In genomic region chrII:8561227-8561626, ce11 we compare ENCODE assay signal across 4 worm cellular contexts.
TF ChIP-seq lines count a peak whose summit lies in the region.

Gene iff-2 (minus strand): TSS chrII:8561367.

TF ChIP-seq in whole organism, L2 larva, 48 proteins besides CTCF, POLR2A, EP300 and RAD21 (continued from another document):
- peak; percentile 99 for TF ChIP-seq sma-9 (GFP tag; optimal IDR thresholded peaks at IDR 0.05; lab: Kevin White, UChicago)
- TF ChIP-seq sma-9 (tag; optimal IDR thresholded peaks at IDR 0.05; lab: Kevin White, UChicago), result no peak
- TF ChIP-seq alr-1 (tag; optimal IDR thresholded peaks at IDR 0.05; lab: Kevin White, UChicago), result no peak
- TF ChIP-seq aly-2 (tag; optimal IDR thresholded peaks at IDR 0.05; lab: Kevin White, UChicago), result no peak
- peak; percentile 94 to 98 for TF ChIP-seq lsy-2 (tag; optimal IDR thresholded peaks at IDR 0.05; lab: Kevin White, UChicago)
- peak; percentile 99 for TF ChIP-seq nhr-21 (tag; optimal IDR thresholded peaks at IDR 0.05; lab: Kevin White, UChicago)
- peak; percentile 96 for TF ChIP-seq Y55F3AM.14 (GFP tag; optimal IDR thresholded peaks at IDR 0.05; lab: Kevin White, UChicago)
- peak; percentile 99 for TF ChIP-seq nhr-6 (tag; optimal IDR thresholded peaks at IDR 0.05; lab: Kevin White, UChicago)
- TF ChIP-seq fos-1 (tag; optimal IDR thresholded peaks at IDR 0.05; lab: Kevin White, UChicago), result peak; percentile 99
- TF ChIP-seq nhr-10 (tag; optimal IDR thresholded peaks at IDR 0.05; lab: Kevin White, UChicago), result peak; percentile 92
- peak; percentile 98 for TF ChIP-seq gmeb-1 (tag; optimal IDR thresholded peaks at IDR 0.05; lab: Kevin White, UChicago)
- no peak for TF ChIP-seq dmd-4 (tag; optimal IDR thresholded peaks at IDR 0.05; lab: Kevin White, UChicago)
- peak; percentile 100 for TF ChIP-seq lin-11 (tag; optimal IDR thresholded peaks at IDR 0.05; lab: Kevin White, UChicago)
- TF ChIP-seq mab-5 (tag; optimal IDR thresholded peaks at IDR 0.05; lab: Kevin White, UChicago), result peak; percentile 97
- TF ChIP-seq nhr-129 (tag; optimal IDR thresholded peaks at IDR 0.05; lab: Kevin White, UChicago), result peak; percentile 99
- peak; percentile 93 for TF ChIP-seq ZK546.5 (tag; optimal IDR thresholded peaks at IDR 0.05; lab: Kevin White, UChicago)
- peak; percentile 93 to 99 for TF ChIP-seq mdl-1 (tag; optimal IDR thresholded peaks at IDR 0.05; lab: Kevin White, UChicago)
- TF ChIP-seq nhr-77 (tag; optimal IDR thresholded peaks at IDR 0.05; lab: Kevin White, UChicago), result peak; percentile 89
- TF ChIP-seq snpc-4 (tag; optimal IDR thresholded peaks at IDR 0.05; lab: Kevin White, UChicago), result peak; percentile 93
- TF ChIP-seq ztf-4 (tag; optimal IDR thresholded peaks at IDR 0.05; lab: Kevin White, UChicago), result peak; percentile 99
- TF ChIP-seq peb-1 (tag; optimal IDR thresholded peaks at IDR 0.05; lab: Kevin White, UChicago), result peak; percentile 61
- peak; percentile 94 for TF ChIP-seq skn-1 (tag; optimal IDR thresholded peaks at IDR 0.05; lab: Kevin White, UChicago)
- TF ChIP-seq unc-62 (GFP tag; optimal IDR thresholded peaks at IDR 0.05; lab: Kevin White, UChicago), result peak; percentile 92
- TF ChIP-seq nhr-11 (tag; optimal IDR thresholded peaks at IDR 0.05; lab: Kevin White, UChicago), result peak; percentile 22
- TF ChIP-seq crh-2 (tag; optimal IDR thresholded peaks at IDR 0.05; lab: Kevin White, UChicago), result peak; percentile 100
- peak; percentile 37 for TF ChIP-seq ztf-11 (tag; optimal IDR thresholded peaks at IDR 0.05; lab: Kevin White, UChicago)
- peak; percentile 65 for TF ChIP-seq nhr-12 (tag; optimal IDR thresholded peaks at IDR 0.05; lab: Kevin White, UChicago)

TF ChIP-seq in whole organism, L4 larva, 104 proteins besides CTCF, POLR2A, EP300 and RAD21 (continued from another document and continues in another):
- TF ChIP-seq pha-4 (GFP tag; IDR thresholded peaks at IDR 0.05; lab: Robert Waterston, UW) (peak; percentile 96), pha-4 (tag; optimal IDR thresholded peaks at IDR 0.05; lab: Kevin White, UChicago) (no peak), mes-2 (tag; optimal IDR thresholded peaks at IDR 0.05; lab: Kevin White, UChicago; ENCODE audit: poor library complexity, severe bottlenecking) (peak; percentile 97), nhr-41 (GFP tag; IDR thresholded peaks at IDR 0.05; lab: Robert Waterston, UW) (peak; percentile 94), mxl-3 (GFP tag; optimal IDR thresholded peaks at IDR 0.05; lab: Kevin White, UChicago) (peak; percentile 100), lsy-2 (tag; optimal IDR thresholded peaks at IDR 0.05; lab: Kevin White, UChicago) (peak; percentile 97 to 98), hlh-30 (tag; optimal IDR thresholded peaks at IDR 0.05; lab: Kevin White, UChicago; ENCODE audit: insufficient read depth) (peak; percentile 100), F26F4.8 (GFP tag; conservative IDR thresholded peaks at IDR 0.05; lab: Robert Waterston, UW) (no peak), ctbp-1 (GFP tag; IDR thresholded peaks at IDR 0.05; lab: Robert Waterston, UW) (peak; percentile 98), mdt-29 (GFP tag; IDR thresholded peaks at IDR 0.05; lab: Robert Waterston, UW) (no peak; the same call in none of the 2 replicates), dpl-1 (GFP tag; optimal IDR thresholded peaks at IDR 0.05; lab: Kevin White, UChicago) (peak; percentile 97), tag-97 (GFP tag; IDR thresholded peaks at IDR 0.05; lab: Robert Waterston, UW) (0 out of 2 replicates have a peak, but pooled peaks have one; percentile 78), ceh-20 (GFP tag; IDR thresholded peaks at IDR 0.05; lab: Robert Waterston, UW) (peak; percentile 98), mxl-2 (GFP tag; conservative IDR thresholded peaks at IDR 0.05; lab: Robert Waterston, UW) (peak; percentile 92), dmd-6 (GFP tag; IDR thresholded peaks at IDR 0.05; lab: Robert Waterston, UW) (peak; percentile 99), tra-1 (GFP tag; IDR thresholded peaks at IDR 0.05; lab: Robert Waterston, UW) (peak; percentile 98), unc-39 (tag; optimal IDR thresholded peaks at IDR 0.05; lab: Kevin White, UChicago) (no peak), vab-7 (GFP tag; IDR thresholded peaks at IDR 0.05; lab: Robert Waterston, UW) (peak; percentile 93), spr-3 (GFP tag; optimal IDR thresholded peaks at IDR 0.05; lab: Kevin White, UChicago) (peak; percentile 93), ama-1 (optimal IDR thresholded peaks at IDR 0.05; lab: Kevin White, UChicago) (peak; percentile 68), daf-12 (tag; optimal IDR thresholded peaks at IDR 0.05; lab: Kevin White, UChicago) (no peak), snpc-1.2 (GFP tag; IDR thresholded peaks at IDR 0.05; lab: Robert Waterston, UW) (no peak), daf-8 (GFP tag; IDR thresholded peaks at IDR 0.05; lab: Robert Waterston, UW) (no peak), ceh-28 (tag; optimal IDR thresholded peaks at IDR 0.05; lab: Kevin White, UChicago) (peak; percentile 41), daf-16 (GFP tag; optimal IDR thresholded peaks at IDR 0.05; lab: Kevin White, UChicago) (peak; percentile 89 to 91), daf-16 (tag; optimal IDR thresholded peaks at IDR 0.05; lab: Kevin White, UChicago) (peak; percentile 92), daf-19 (GFP tag; conservative IDR thresholded peaks at IDR 0.05; lab: Robert Waterston, UW) (peak; percentile 71), php-3 (GFP tag; IDR thresholded peaks at IDR 0.05; lab: Robert Waterston, UW) (peak; percentile 95), lir-3 (tag; optimal IDR thresholded peaks at IDR 0.05; lab: Kevin White, UChicago) (peak; percentile 76), D1046.2 (GFP tag; IDR thresholded peaks at IDR 0.05; lab: Robert Waterston, UW) (peak; percentile 94), fos-1 (tag; optimal IDR thresholded peaks at IDR 0.05; lab: Kevin White, UChicago) (peak; percentile 58), lim-7 (GFP tag; IDR thresholded peaks at IDR 0.05; lab: Robert Waterston, UW) (peak; percentile 70; the same call in 1 of the 2 replicates), ceh-32 (tag; optimal IDR thresholded peaks at IDR 0.05; lab: Kevin White, UChicago; ENCODE audit: poor library complexity) (peak; percentile 68), set-16 (GFP tag; IDR thresholded peaks at IDR 0.05; lab: Robert Waterston, UW) (peak; percentile 73), Y5F2A.4 (GFP tag; optimal IDR thresholded peaks at IDR 0.05; lab: Kevin White, UChicago) (peak; percentile 78)

TF ChIP-seq in whole organism, late embryonic, 69 proteins besides CTCF, POLR2A, EP300 and RAD21 (continued from another document and continues in another):
- peak; percentile 43; the same call in 1 of the 2 replicates for TF ChIP-seq unc-3 (GFP tag; conservative IDR thresholded peaks at IDR 0.05; lab: Robert Waterston, UW)
- peak; percentile 48 for TF ChIP-seq unc-3 (tag; optimal IDR thresholded peaks at IDR 0.05; lab: Kevin White, UChicago)
- no peak for TF ChIP-seq che-1 (tag; optimal IDR thresholded peaks at IDR 0.05; lab: Kevin White, UChicago)
- no peak for TF ChIP-seq Y22D7AL.16 (tag; optimal IDR thresholded peaks at IDR 0.05; lab: Kevin White, UChicago)
- peak; percentile 100 for TF ChIP-seq hlh-30 (tag; optimal IDR thresholded peaks at IDR 0.05; lab: Kevin White, UChicago; ENCODE audit: insufficient read depth)
- no peak for TF ChIP-seq npax-4 (tag; optimal IDR thresholded peaks at IDR 0.05; lab: Kevin White, UChicago)
- TF ChIP-seq madf-2 (tag; optimal IDR thresholded peaks at IDR 0.05; lab: Kevin White, UChicago), result peak; percentile 70
- peak; percentile 67 for TF ChIP-seq ceh-22 (tag; optimal IDR thresholded peaks at IDR 0.05; lab: Kevin White, UChicago)
- TF ChIP-seq nhr-11 (tag; optimal IDR thresholded peaks at IDR 0.05; lab: Kevin White, UChicago), result peak; percentile 62
- peak; percentile 50 for TF ChIP-seq sox-4 (tag; optimal IDR thresholded peaks at IDR 0.05; lab: Kevin White, UChicago)
- no peak for TF ChIP-seq hlh-13 (GFP tag; optimal IDR thresholded peaks at IDR 0.05; lab: Kevin White, UChicago)
- peak; percentile 97 for TF ChIP-seq nfya-1 (tag; optimal IDR thresholded peaks at IDR 0.05; lab: Kevin White, UChicago)
- TF ChIP-seq K02D7.2 (tag; optimal IDR thresholded peaks at IDR 0.05; lab: Kevin White, UChicago), result peak; percentile 14
- peak; percentile 48 for TF ChIP-seq tbx-7 (tag; optimal IDR thresholded peaks at IDR 0.05; lab: Kevin White, UChicago)
- no peak for TF ChIP-seq lim-6 (tag; optimal IDR thresholded peaks at IDR 0.05; lab: Kevin White, UChicago)
- TF ChIP-seq pros-1 (tag; optimal IDR thresholded peaks at IDR 0.05; lab: Kevin White, UChicago), result peak; percentile 96
- TF ChIP-seq sox-2 (GFP tag; IDR thresholded peaks at IDR 0.05; lab: Robert Waterston, UW), result peak; percentile 39; the same call in 1 of the 2 replicates
- peak; percentile 73 for TF ChIP-seq pqm-1 (tag; optimal IDR thresholded peaks at IDR 0.05; lab: Kevin White, UChicago)
- peak; percentile 13 for TF ChIP-seq lin-11 (tag; optimal IDR thresholded peaks at IDR 0.05; lab: Kevin White, UChicago)
- TF ChIP-seq fax-1 (tag; optimal IDR thresholded peaks at IDR 0.05; lab: Kevin White, UChicago), result no peak
- peak; percentile 39 for TF ChIP-seq ceh-30 (tag; optimal IDR thresholded peaks at IDR 0.05; lab: Kevin White, UChicago)
- TF ChIP-seq rnt-1 (tag; optimal IDR thresholded peaks at IDR 0.05; lab: Kevin White, UChicago), result peak; percentile 95
- TF ChIP-seq ceh-19 (GFP tag; optimal IDR thresholded peaks at IDR 0.05; lab: Kevin White, UChicago), result peak; percentile 62
- peak; percentile 76 for TF ChIP-seq ceh-2 (tag; optimal IDR thresholded peaks at IDR 0.05; lab: Kevin White, UChicago)
- peak; percentile 97 for TF ChIP-seq ref-2 (tag; optimal IDR thresholded peaks at IDR 0.05; lab: Kevin White, UChicago)
- peak; percentile 18 for TF ChIP-seq C38D4.7 (GFP tag; optimal IDR thresholded peaks at IDR 0.05; lab: Kevin White, UChicago)
- peak; percentile 83 for TF ChIP-seq pax-1 (tag; optimal IDR thresholded peaks at IDR 0.05; lab: Kevin White, UChicago)
- TF ChIP-seq syd-9 (tag; optimal IDR thresholded peaks at IDR 0.05; lab: Kevin White, UChicago), result peak; percentile 83
- TF ChIP-seq ceh-48 (tag; optimal IDR thresholded peaks at IDR 0.05; lab: Kevin White, UChicago), result peak; percentile 49
- TF ChIP-seq tbx-2 (tag; optimal IDR thresholded peaks at IDR 0.05; lab: Kevin White, UChicago), result peak; percentile 97
- peak; percentile 1 for TF ChIP-seq dmd-4 (tag; optimal IDR thresholded peaks at IDR 0.05; lab: Kevin White, UChicago; ENCODE audit: borderline replicate concordance)
- TF ChIP-seq zip-5 (tag; optimal IDR thresholded peaks at IDR 0.05; lab: Kevin White, UChicago), result no peak
- TF ChIP-seq eyg-1 (tag; optimal IDR thresholded peaks at IDR 0.05; lab: Kevin White, UChicago), result no peak
- TF ChIP-seq ceh-14 (tag; optimal IDR thresholded peaks at IDR 0.05; lab: Kevin White, UChicago), result peak; percentile 83
- peak; percentile 76 for TF ChIP-seq unc-86 (tag; optimal IDR thresholded peaks at IDR 0.05; lab: Kevin White, UChicago)
- no peak for TF ChIP-seq hlh-15 (tag; optimal IDR thresholded peaks at IDR 0.05; lab: Kevin White, UChicago)
- peak; percentile 68 for TF ChIP-seq fkh-6 (tag; optimal IDR thresholded peaks at IDR 0.05; lab: Kevin White, UChicago)
- peak; percentile 69 for TF ChIP-seq T23F11.4 (GFP tag; optimal IDR thresholded peaks at IDR 0.05; lab: Kevin White, UChicago)

TF ChIP-seq in whole organism, mixed stage, embryonic, 35 proteins besides CTCF, POLR2A, EP300 and RAD21 (continued from another document):
- TF ChIP-seq unc-39 (tag; optimal IDR thresholded peaks at IDR 0.05; lab: Kevin White, UChicago) (peak; percentile 59), ham-2 (GFP tag; optimal IDR thresholded peaks at IDR 0.05; lab: Kevin White, UChicago) (peak; percentile 69), cnd-1 (tag; optimal IDR thresholded peaks at IDR 0.05; lab: Kevin White, UChicago) (peak; percentile 88), ceh-43 (GFP tag; optimal IDR thresholded peaks at IDR 0.05; lab: Kevin White, UChicago) (peak; percentile 64), flh-1 (GFP tag; optimal IDR thresholded peaks at IDR 0.05; lab: Kevin White, UChicago) (no peak), nhr-2 (tag; optimal IDR thresholded peaks at IDR 0.05; lab: Kevin White, UChicago) (peak; percentile 82)
